Fruit fly (Drosophila melanogaster): ENCODE data around the gene CG17568.

The CG17568 gene

DNA sequence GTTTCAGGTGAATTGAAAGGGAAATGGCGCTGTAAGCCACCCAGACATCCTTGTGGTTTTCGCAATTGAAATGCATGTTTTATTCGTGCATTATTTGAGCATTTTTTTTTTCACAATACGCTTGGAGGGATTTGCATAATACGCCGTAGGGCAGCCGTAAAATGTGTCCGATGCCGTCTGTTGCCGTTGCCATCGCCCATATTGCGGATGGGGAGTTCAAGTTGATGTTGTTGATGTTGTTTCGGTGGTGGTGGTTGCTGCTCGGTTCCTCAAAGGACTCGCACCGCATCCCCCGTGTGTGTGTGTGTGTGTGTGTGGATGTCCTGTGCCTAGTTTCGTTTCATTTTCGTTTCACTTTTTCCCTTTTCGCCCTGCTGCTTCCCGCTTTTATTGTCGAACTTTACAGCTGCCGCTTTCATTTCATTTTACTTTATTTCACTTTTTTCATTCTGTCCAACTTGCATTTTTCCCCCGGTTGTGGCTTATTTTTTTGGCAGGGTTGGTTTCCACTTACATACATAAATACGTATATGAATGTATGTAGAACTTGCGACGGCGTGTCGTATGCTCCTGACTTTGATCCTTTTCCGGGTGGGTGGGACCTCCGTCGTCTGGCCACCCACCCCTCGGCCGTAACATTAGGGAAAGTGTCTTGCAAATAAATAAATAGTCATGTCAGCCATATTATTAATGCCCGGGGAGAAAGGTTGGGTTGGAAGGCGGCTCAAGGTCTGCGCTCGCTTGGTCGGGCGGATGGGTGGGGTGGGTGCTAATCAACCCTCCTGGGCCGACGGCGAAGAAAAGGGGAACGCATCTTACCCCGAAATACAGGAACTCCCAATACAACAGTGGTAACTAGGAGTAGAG is 43.8 kb downstream of the CG17568 start (continued):
- TF ChIP-seq pita (GFP tag; optimal IDR thresholded peaks at IDR 0.05) (no peak), CG2199 (GFP tag; IDR thresholded peaks at IDR 0.05) (0 out of 3 replicates have a peak, but pooled peaks have one; percentile 28)

DNA sequence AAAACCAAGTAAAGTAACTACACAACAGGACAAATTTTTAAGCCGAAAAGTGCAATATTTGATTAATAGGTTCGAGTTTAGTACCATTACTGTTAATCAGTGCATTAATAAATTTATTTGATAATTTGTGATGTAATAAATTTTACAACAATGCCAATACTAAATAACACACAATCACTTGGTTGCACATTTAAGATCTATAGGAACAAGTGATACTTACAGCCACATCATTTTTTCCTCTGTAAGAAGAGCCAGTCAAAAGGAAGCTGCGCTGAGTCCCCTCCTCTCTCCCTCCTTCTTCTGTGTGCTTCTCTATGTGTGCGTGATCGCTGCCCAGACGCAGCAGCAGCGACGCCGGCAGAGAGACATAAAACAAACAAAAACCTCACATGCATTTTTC is 44.8 kb downstream of the CG17568 start:
- TF ChIP-seq fd96Cb (tag; optimal IDR thresholded peaks at IDR 0.05) (no peak), pros (GFP tag; optimal IDR thresholded peaks at IDR 0.05) (peak; percentile 34), CG17612 (GFP tag; IDR thresholded peaks at IDR 0.05) (no peak), corto (GFP tag; optimal IDR thresholded peaks at IDR 0.05) (peak; percentile 82), E2f2 (GFP tag; IDR thresholded peaks at IDR 0.05) (no peak), crol (GFP tag; IDR thresholded peaks at IDR 0.05) (peak; percentile 86), lola (GFP tag; optimal IDR thresholded peaks at IDR 0.05) (peak in 1 of 3 experiments; percentile 80), Hand (GFP tag; optimal IDR thresholded peaks at IDR 0.05) (no peak), sc (optimal IDR thresholded peaks at IDR 0.05) (no peak), sc (GFP tag; optimal IDR thresholded peaks at IDR 0.05) (no peak), CG1602 (GFP tag; optimal IDR thresholded peaks at IDR 0.05) (peak; percentile 31), CG42726 (GFP tag; IDR thresholded peaks at IDR 0.05; ENCODE audit: partially characterized antibody) (no peak), Nf-YA (GFP tag; IDR thresholded peaks at IDR 0.05) (no peak), odd (GFP tag; optimal IDR thresholded peaks at IDR 0.05) (no peak), sim (GFP tag; IDR thresholded peaks at IDR 0.05) (no peak), CG16863 (GFP tag; optimal IDR thresholded peaks at IDR 0.05) (no peak), repo (GFP tag; optimal IDR thresholded peaks at IDR 0.05) (no peak), ac (GFP tag; optimal IDR thresholded peaks at IDR 0.05) (peak; percentile 44), CG4328 (GFP tag; optimal IDR thresholded peaks at IDR 0.05) (no peak), CG11085 (GFP tag; IDR thresholded peaks at IDR 0.05) (no peak), cad (GFP tag; optimal IDR thresholded peaks at IDR 0.05) (peak; percentile 21), CG34422 (GFP tag; IDR thresholded peaks at IDR 0.05) (no peak), CG12236 (GFP tag; optimal IDR thresholded peaks at IDR 0.05) (no peak), CG13296 (GFP tag; optimal IDR thresholded peaks at IDR 0.05) (no peak), ewg (GFP tag; optimal IDR thresholded peaks at IDR 0.05) (no peak), CG7357 (GFP tag; IDR thresholded peaks at IDR 0.05) (no peak), Xrp1 (GFP tag; IDR thresholded peaks at IDR 0.05) (peak; percentile 49; the same call in 1 of the 2 replicates), salm (tag; optimal IDR thresholded peaks at IDR 0.05) (no peak), Dll (GFP tag; IDR thresholded peaks at IDR 0.05; ENCODE audit: partially characterized antibody) (no peak), CG1792 (GFP tag; optimal IDR thresholded peaks at IDR 0.05) (no peak), Hr51 (GFP tag; optimal IDR thresholded peaks at IDR 0.05) (no peak), CG3407 (GFP tag; optimal IDR thresholded peaks at IDR 0.05) (peak; percentile 1), abd-A (tag; optimal IDR thresholded peaks at IDR 0.05) (no peak), CG1529 (GFP tag; optimal IDR thresholded peaks at IDR 0.05) (no peak), kni (GFP tag; optimal IDR thresholded peaks at IDR 0.05) (peak; percentile 3), CG15269 (tag; optimal IDR thresholded peaks at IDR 0.05) (no peak), CG1603 (tag; optimal IDR thresholded peaks at IDR 0.05) (peak; percentile 37), CG4820 (GFP tag; optimal IDR thresholded peaks at IDR 0.05) (no peak), HLH3B (GFP tag; IDR thresholded peaks at IDR 0.05) (no peak), ham (GFP tag; IDR thresholded peaks at IDR 0.05) (no peak), CG15011 (GFP tag; optimal IDR thresholded peaks at IDR 0.05) (no peak), Xbp1 (GFP tag; optimal IDR thresholded peaks at IDR 0.05) (no peak), emc (GFP tag; optimal IDR thresholded peaks at IDR 0.05) (no peak), unc-4 (GFP tag; IDR thresholded peaks at IDR 0.05; ENCODE audit: partially characterized antibody) (no peak), bbx (GFP tag; IDR thresholded peaks at IDR 0.05; ENCODE audit: partially characterized antibody) (no peak)
